Worm (Caenorhabditis elegans): ENCODE measurements around the gene C29F5.8.

Gene C29F5.8

DNA sequence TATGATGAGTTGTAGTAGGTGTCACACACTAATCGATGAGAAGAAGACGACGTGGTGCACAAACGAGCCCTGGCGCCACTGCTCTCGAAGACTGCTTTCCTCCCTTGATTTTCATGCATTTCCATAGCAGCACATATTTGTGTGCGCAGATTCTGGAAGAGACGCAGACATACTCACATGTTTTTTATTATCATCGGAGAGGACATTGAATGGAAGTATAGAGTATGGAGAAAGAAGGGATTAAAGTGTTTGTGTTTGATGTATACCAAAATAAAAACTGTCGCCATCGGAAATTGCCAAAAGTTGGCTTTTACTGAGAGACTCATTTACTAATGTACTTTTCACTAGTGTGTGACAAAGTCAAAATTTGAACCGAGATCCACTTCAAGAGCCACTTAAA lies 12.0 kb upstream of the C29F5.8 start, which contains the start of gene mps-1:
mps-1 (minus strand) TSS at position 101 of the 400 bp plus-strand sequence.
- no peak for TF ChIP-seq lsy-2 (tag; optimal IDR thresholded peaks at IDR 0.05)
- no peak for TF ChIP-seq nhr-28 (tag; optimal IDR thresholded peaks at IDR 0.05)
- TF ChIP-seq hlh-1 (tag; optimal IDR thresholded peaks at IDR 0.05) = no peak
- TF ChIP-seq ces-1 (GFP tag; optimal IDR thresholded peaks at IDR 0.05) = no peak
- TF ChIP-seq blmp-1 (tag; optimal IDR thresholded peaks at IDR 0.05) = no peak
- TF ChIP-seq mab-5 (tag; optimal IDR thresholded peaks at IDR 0.05) = no peak
- no peak for TF ChIP-seq tbx-8 (GFP tag; optimal IDR thresholded peaks at IDR 0.05)
- TF ChIP-seq ham-2 (GFP tag; optimal IDR thresholded peaks at IDR 0.05) = no peak
- no peak for TF ChIP-seq unc-39 (tag; optimal IDR thresholded peaks at IDR 0.05)
- TF ChIP-seq flh-1 (GFP tag; optimal IDR thresholded peaks at IDR 0.05) = no peak
- no peak for TF ChIP-seq ztf-11 (tag; optimal IDR thresholded peaks at IDR 0.05)
- TF ChIP-seq ceh-43 (GFP tag; optimal IDR thresholded peaks at IDR 0.05) = no peak
- no peak for TF ChIP-seq nhr-2 (tag; optimal IDR thresholded peaks at IDR 0.05)
- no peak for TF ChIP-seq bed-3 (GFP tag; optimal IDR thresholded peaks at IDR 0.05)
- TF ChIP-seq snpc-4 (tag; optimal IDR thresholded peaks at IDR 0.05) = no peak

DNA sequence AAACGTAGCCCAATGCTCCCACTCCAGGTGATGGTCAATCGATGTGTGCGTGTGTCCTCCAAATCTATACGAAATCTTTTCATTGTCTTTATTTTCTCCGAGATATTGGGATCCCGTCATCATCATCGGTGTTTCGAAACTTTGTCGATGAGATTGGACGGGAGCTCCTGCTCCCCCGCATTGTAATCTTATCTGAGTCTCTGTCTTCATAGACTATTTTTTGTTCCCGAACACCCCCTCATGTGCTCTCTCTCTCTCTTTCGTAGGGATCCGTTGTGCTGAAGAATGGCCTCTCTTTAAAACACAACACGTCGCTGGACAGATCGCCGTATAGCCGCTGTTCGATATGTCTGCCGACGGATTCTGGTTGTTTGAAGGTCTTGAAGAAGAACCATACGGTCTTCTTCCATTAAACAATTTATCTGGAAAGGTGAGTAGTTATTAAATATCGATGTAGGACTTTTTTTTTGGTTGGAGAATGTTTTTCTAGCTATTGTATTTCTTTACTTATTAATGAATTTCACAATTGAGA lies 3.0 kb upstream of the C29F5.8 start, which contains the start of gene C29F5.1:
C29F5.1 (plus strand) TSS at position 317 of the 532 bp plus-strand sequence.
- TF ChIP-seq sptf-1 (tag; optimal IDR thresholded peaks at IDR 0.05) = no peak
- peak; percentile 31 for TF ChIP-seq unc-62 (GFP tag; optimal IDR thresholded peaks at IDR 0.05)
- peak; percentile 17 for TF ChIP-seq unc-120 (tag; optimal IDR thresholded peaks at IDR 0.05; ENCODE audit: poor library complexity, severe bottlenecking)
- peak; percentile 70 for TF ChIP-seq hlh-1 (tag; optimal IDR thresholded peaks at IDR 0.05)

DNA sequence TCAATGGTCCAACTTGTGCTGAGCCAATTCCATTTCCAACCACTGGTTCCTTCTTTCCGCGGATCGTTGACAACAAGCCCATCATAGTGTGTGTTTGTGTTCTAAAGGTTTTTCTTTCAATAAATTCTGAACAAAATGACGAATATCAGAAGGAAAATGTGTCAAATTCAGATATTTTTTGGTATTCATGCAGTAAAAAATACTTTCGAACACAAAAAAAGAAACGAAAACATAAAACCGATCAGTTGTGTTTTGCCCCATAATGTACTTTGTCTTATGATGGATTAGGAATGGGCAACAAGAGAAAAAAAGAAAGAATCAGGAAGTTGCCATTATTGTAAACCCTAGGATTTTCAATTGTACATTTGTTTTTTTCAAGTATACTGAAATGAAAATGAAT lies 3.0 kb downstream of the C29F5.8 start, which contains the start of gene glb-10:
glb-10 (minus strand) TSS at position 101 of the 400 bp plus-strand sequence.
- no peak for TF ChIP-seq elt-1 (tag; optimal IDR thresholded peaks at IDR 0.05; ENCODE audit: borderline replicate concordance, insufficient read depth)
- no peak for TF ChIP-seq zip-8 (tag; optimal IDR thresholded peaks at IDR 0.05)
- no peak for TF ChIP-seq unc-62 (GFP tag; optimal IDR thresholded peaks at IDR 0.05)
- TF ChIP-seq lin-32 (GFP tag; optimal IDR thresholded peaks at IDR 0.05) = no peak
- TF ChIP-seq tbx-8 (GFP tag; optimal IDR thresholded peaks at IDR 0.05) = no peak
- TF ChIP-seq drap-1 (GFP tag; optimal IDR thresholded peaks at IDR 0.05) = no peak
- TF ChIP-seq flh-1 (GFP tag; optimal IDR thresholded peaks at IDR 0.05) = no peak
- no peak for TF ChIP-seq sem-2 (GFP tag; optimal IDR thresholded peaks at IDR 0.05)

DNA sequence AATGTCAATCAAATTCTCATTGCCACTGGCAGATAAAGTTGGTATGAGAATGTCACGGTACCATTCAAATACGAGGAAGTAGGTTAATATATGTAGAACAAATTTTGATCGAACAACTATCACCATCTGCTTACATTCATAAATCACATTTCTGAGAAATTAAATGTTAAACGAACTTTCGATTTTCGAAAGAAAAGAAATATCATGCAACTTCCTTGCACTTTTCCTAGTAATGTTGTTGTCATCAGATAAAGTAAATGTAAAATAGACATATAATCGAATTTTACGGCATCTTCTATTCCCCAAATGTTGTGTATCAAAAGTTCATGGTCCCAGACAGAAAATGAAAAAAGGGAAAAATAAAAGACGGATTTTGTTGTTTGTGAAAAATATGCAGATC lies 5.2 kb downstream of the C29F5.8 start:
- TF ChIP-seq zip-8 (tag; optimal IDR thresholded peaks at IDR 0.05) = no peak
- peak; percentile 14 for TF ChIP-seq ces-1 (GFP tag; optimal IDR thresholded peaks at IDR 0.05)

DNA sequence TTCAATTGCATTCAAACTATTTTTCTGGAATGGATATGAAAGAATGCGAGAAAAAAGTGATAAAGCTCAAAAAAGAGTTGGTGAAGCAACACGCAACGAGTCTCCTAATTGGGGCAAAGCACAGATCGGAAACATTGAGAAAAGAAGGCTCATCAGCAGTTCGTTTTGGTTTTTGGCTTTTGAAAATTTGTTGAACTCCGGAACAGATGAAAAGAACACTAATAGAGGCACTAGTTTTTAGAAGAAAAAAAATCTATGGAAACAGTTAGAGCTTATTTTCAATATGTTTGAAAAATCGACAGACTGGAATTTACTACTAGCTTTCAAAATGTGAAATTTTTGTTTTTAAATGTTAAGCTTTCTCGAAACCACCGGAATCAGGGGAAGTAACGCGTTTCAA lies 5.7 kb downstream of the C29F5.8 start:
- TF ChIP-seq lin-32 (GFP tag; optimal IDR thresholded peaks at IDR 0.05) (no peak), bed-3 (GFP tag; optimal IDR thresholded peaks at IDR 0.05) (no peak)

DNA sequence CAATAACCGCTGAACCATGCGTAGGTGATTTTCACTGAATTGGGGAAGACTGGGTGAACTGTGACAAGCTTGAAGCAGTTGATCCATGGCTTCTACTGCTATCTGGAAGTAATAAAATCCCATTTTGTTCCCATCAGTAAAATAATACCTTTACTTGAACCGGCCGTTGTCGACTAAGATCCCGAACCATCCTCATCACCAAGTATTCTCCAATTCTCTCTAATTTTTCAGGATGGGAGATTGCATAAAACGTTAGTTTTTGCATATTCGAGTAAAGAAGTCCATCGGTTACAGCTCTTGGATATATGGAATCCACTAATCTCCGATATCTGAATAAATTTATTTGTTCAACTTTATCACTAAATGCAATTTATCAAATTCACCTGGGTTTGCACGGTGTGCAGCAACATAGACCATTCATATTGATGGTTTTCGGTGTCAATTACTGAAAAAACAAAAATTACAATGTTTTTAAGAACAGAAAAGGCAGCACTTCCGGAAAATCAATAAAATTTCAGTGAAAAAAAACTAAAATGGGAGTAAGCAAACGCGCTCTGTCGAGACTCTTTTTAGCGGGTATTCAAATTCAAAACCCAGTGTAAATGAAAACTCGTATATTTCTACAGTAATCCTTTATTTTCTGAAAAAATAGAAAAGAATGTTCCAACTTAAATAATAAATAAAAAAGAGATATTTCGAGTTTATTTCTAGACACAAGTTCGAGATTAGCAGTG lies 14.6 kb downstream of the C29F5.8 start, which contains the start of gene efr-3:
efr-3 (minus strand) TSS at position 505 of the 734 bp plus-strand sequence.
- no peak for TF ChIP-seq zip-8 (tag; optimal IDR thresholded peaks at IDR 0.05)
- TF ChIP-seq lsy-2 (tag; optimal IDR thresholded peaks at IDR 0.05) = peak; percentile 51

DNA sequence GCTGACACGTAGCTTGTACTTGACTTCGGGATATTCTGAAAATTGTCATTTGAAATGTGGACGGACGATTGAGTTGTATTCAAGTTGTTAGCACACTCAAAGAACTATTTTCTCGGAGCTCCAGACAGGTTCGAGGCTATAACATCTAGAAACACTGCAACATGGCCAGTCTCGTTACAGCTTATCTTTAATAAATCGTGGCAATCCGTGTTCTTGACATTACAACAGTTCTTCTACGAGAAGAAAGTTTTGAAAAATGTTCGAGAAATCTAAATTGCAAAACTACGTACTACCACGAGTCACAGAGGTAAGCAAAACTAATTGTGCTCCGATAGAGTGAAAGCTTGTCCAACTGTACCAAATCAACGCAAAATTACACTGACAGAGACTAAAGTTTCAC lies 15.9 kb downstream of the C29F5.8 start:
- TF ChIP-seq nhr-28 (tag; optimal IDR thresholded peaks at IDR 0.05) (no peak), nhr-76 (tag; optimal IDR thresholded peaks at IDR 0.05) (no peak), drap-1 (GFP tag; optimal IDR thresholded peaks at IDR 0.05) (no peak), unc-120 (tag; optimal IDR thresholded peaks at IDR 0.05; ENCODE audit: poor library complexity, severe bottlenecking) (no peak), sem-2 (GFP tag; optimal IDR thresholded peaks at IDR 0.05) (no peak), nhr-2 (tag; optimal IDR thresholded peaks at IDR 0.05) (no peak), ceh-39 (tag; optimal IDR thresholded peaks at IDR 0.05) (no peak), tbx-8 (GFP tag; optimal IDR thresholded peaks at IDR 0.05) (no peak), pha-4 (tag; optimal IDR thresholded peaks at IDR 0.05) (no peak), flh-1 (GFP tag; optimal IDR thresholded peaks at IDR 0.05) (no peak), snpc-4 (tag; optimal IDR thresholded peaks at IDR 0.05) (no peak), mep-1 (tag; optimal IDR thresholded peaks at IDR 0.05) (no peak), ceh-83 (GFP tag; optimal IDR thresholded peaks at IDR 0.05) (no peak), blmp-1 (tag; optimal IDR thresholded peaks at IDR 0.05) (no peak), mls-2 (tag; optimal IDR thresholded peaks at IDR 0.05) (no peak), sptf-1 (tag; optimal IDR thresholded peaks at IDR 0.05) (no peak)
